Worm (Caenorhabditis elegans) whole organism, midembryonic: Measurements from ENCODE around the gene R53.5.

Experiments used
- klf-2 ChIP-seq: fragments of 200-800 bp; sonication (Bioruptor generic); conservative IDR thresholded peaks from 2 replicates; pipeline ENCODE4 v1.3.6; 2022; ENCODE audit warnings: missing genetic modification reagents, missing genetic modification characterization, missing compliant biosample characterization
- ref-1 ChIP-seq: fragments of 200-800 bp; sonication (Bioruptor generic); conservative IDR thresholded peaks from 2 replicates; pipeline ENCODE4 v1.3.6; 2022; ENCODE audit warnings: missing genetic modification reagents, missing genetic modification characterization, missing compliant biosample characterization

- TF ChIP-seq klf-2 (no peak), ref-1 (no peak)
These were observed 49.8 kb downstream of the R53.5 start, which contains the start of gene pho-10 for ce11 chrII:9920468-9920867.
